Worm (Caenorhabditis elegans) whole organism, young adult: ENCODE measurements around the gene grl-17.

Source experiments
- B0019.2 ChIP-seq: fragments of 200-800 bp; sonication (Bioruptor generic); conservative IDR thresholded peaks from 2 replicates; pipeline ENCODE4 v1.3.6; 2022; ENCODE audit warnings: missing genetic modification reagents, missing genetic modification characterization, missing compliant biosample characterization
- F22D6.2 ChIP-seq: sonication (generic microtip); optimal IDR thresholded peaks from 2 replicates; lab custom pipeline; 2016; ENCODE audit warnings: mild to moderate bottlenecking, missing genetic modification characterization, missing compliant biosample characterization
- K12H6.12 ChIP-seq: fragments of 200-800 bp; sonication (Bioruptor generic); optimal IDR thresholded peaks from 2 replicates; lab custom pipeline; 2018; ENCODE audit warnings: mild to moderate bottlenecking, missing genetic modification characterization, missing compliant biosample characterization
- T26A5.8 ChIP-seq: sonication (generic microtip); optimal IDR thresholded peaks from 2 replicates; lab custom pipeline; 2016; ENCODE audit warnings: missing genetic modification characterization, missing compliant biosample characterization
- Y67H2A.10 ChIP-seq: fragments of 200-800 bp; sonication (Bioruptor generic); conservative IDR thresholded peaks from 2 replicates; pipeline ENCODE4 v1.3.6; 2022; ENCODE audit warnings: missing genetic modification reagents, missing genetic modification characterization, missing compliant biosample characterization
- ama-1 ChIP-seq, 3 experiments: fragments of 150-350 bp in 1 of 3; sonication (generic microtip) in 2 of 3; optimal IDR thresholded peaks; 2 replicates each; lab custom pipeline; 2014 to 2018; ENCODE audit warnings: missing biosample characterization in 2 of 3, missing genetic modification characterization in 2 of 3, missing genetic modification reagents in 2 of 3
- cebp-2 ChIP-seq: fragments of 200-800 bp; sonication (Bioruptor generic); IDR thresholded peaks from 2 replicates; pipeline ENCODE4 v1.3.6; 2022; ENCODE audit warnings: missing genetic modification characterization, missing compliant biosample characterization
- ceh-58 ChIP-seq: fragments of 200-800 bp; sonication (Bioruptor generic); IDR thresholded peaks from 2 replicates; pipeline ENCODE4 v1.3.6; 2022; ENCODE audit warnings: missing genetic modification characterization, missing compliant biosample characterization
- dpl-1 ChIP-seq: fragments of 150-350 bp; optimal IDR thresholded peaks from 2 replicates; lab custom pipeline; 2014; ENCODE audit warnings: missing biosample characterization, missing genetic modification reagents, missing genetic modification characterization
- ekl-4 ChIP-seq: fragments of 200-800 bp; sonication (Bioruptor generic); IDR thresholded peaks from 2 replicates; pipeline ENCODE4 v1.3.6; 2022; ENCODE audit warnings: missing genetic modification reagents, missing genetic modification characterization, missing compliant biosample characterization
- hsf-1 ChIP-seq: fragments of 200-800 bp; sonication (Bioruptor generic); IDR thresholded peaks from 2 replicates; pipeline ENCODE4 v1.3.6; 2022; ENCODE audit warnings: missing genetic modification reagents, missing genetic modification characterization, missing compliant biosample characterization
- let-526 ChIP-seq: fragments of 200-800 bp; sonication (Bioruptor generic); IDR thresholded peaks from 2 replicates; pipeline ENCODE4 v1.3.6; 2022; ENCODE audit warnings: missing genetic modification reagents, missing genetic modification characterization, missing compliant biosample characterization
- lsl-1 ChIP-seq: fragments of 200-800 bp; sonication (Bioruptor generic); optimal IDR thresholded peaks from 2 replicates; lab custom pipeline; 2018; ENCODE audit warnings: mild to moderate bottlenecking, missing genetic modification characterization, moderate library complexity, missing compliant biosample characterization
- mes-4 ChIP-seq: sonication (generic microtip); optimal IDR thresholded peaks from 2 replicates; lab custom pipeline; 2016; ENCODE audit warnings: missing genotype, missing genetic modification characterization, missing compliant biosample characterization
- nhr-80 ChIP-seq: sonication (generic microtip); optimal IDR thresholded peaks from 2 replicates; lab custom pipeline; 2016; ENCODE audit warnings: missing genetic modification characterization, missing compliant biosample characterization
- snpc-1.3 ChIP-seq: sonication (generic microtip); optimal IDR thresholded peaks from 2 replicates; lab custom pipeline; 2017; ENCODE audit warnings: missing genetic modification characterization, mild to moderate bottlenecking, missing compliant biosample characterization, antibody characterized with exemption, moderate library complexity, missing genotype, missing genetic modification reagents; ENCODE audit not compliant: insufficient read depth
- ztf-18 ChIP-seq: sonication (generic microtip); optimal IDR thresholded peaks from 2 replicates; lab custom pipeline; 2016; ENCODE audit warnings: missing genotype, mild to moderate bottlenecking, missing genetic modification characterization, missing compliant biosample characterization
- ztf-26 ChIP-seq: sonication (generic microtip); optimal IDR thresholded peaks from 2 replicates; lab custom pipeline; 2017; ENCODE audit warnings: missing genetic modification characterization, missing compliant biosample characterization
- ztf-28 ChIP-seq: fragments of 200-800 bp; sonication (Bioruptor generic); IDR thresholded peaks from 2 replicates; pipeline ENCODE4 v1.3.6; 2022; ENCODE audit warnings: missing genetic modification reagents, missing genetic modification characterization, missing compliant biosample characterization

Gene grl-17

DNA sequence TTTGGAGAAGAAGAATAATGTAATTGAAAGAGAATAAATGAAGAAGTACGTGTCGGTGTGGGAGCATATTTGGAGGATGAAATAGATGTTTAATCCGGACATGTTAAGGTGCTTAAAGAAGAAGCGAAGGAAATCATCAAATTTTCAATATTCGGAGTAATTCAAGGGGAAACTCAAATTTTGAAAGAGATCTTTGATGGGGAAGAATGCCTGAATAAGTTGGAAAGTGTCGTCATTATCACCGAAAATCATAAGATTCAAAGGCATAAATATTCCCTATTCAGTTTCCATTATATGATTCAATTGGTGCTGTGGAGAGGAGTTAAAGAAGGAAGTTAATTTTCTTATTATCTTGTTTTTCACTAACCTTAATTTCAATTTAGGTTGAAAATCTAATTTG lies 48.6 kb downstream of the grl-17 start, which contains the start of gene semi-1:
Gene semi-1 (minus strand): TSS at position 101 of the 400 bp plus-strand sequence.
- no peak for TF ChIP-seq ztf-18 (tag; lab: Kevin White, UChicago)
- no peak for TF ChIP-seq cebp-2 (GFP tag; lab: Robert Waterston, UW)
- TF ChIP-seq K12H6.12, result no peak
- TF ChIP-seq B0019.2, result no peak
- no peak for TF ChIP-seq nhr-80 (tag; lab: Kevin White, UChicago)
- TF ChIP-seq Y67H2A.10 (GFP tag; lab: Robert Waterston, UW), result no peak
- TF ChIP-seq ekl-4 (GFP tag; lab: Robert Waterston, UW), result no peak
- no peak for TF ChIP-seq ztf-26 (tag; lab: Kevin White, UChicago)
- no peak for TF ChIP-seq let-526 (GFP tag; lab: Robert Waterston, UW)
- TF ChIP-seq ztf-28 (GFP tag; lab: Robert Waterston, UW), result no peak
- no peak for TF ChIP-seq T26A5.8 (tag; lab: Kevin White, UChicago)
- no peak for TF ChIP-seq ama-1 (optimal IDR thresholded peaks at IDR 0.05; lab: Kevin White, UChicago)
- TF ChIP-seq ama-1 (GFP tag; optimal IDR thresholded peaks at IDR 0.05; lab: Kevin White, UChicago), result no peak
- no peak for TF ChIP-seq dpl-1
- no peak for TF ChIP-seq lsl-1 (GFP tag; lab: Kevin White, UChicago)
- no peak for TF ChIP-seq hsf-1
- no peak for TF ChIP-seq ceh-58
- TF ChIP-seq, all 124 proteins: peak for 0

DNA sequence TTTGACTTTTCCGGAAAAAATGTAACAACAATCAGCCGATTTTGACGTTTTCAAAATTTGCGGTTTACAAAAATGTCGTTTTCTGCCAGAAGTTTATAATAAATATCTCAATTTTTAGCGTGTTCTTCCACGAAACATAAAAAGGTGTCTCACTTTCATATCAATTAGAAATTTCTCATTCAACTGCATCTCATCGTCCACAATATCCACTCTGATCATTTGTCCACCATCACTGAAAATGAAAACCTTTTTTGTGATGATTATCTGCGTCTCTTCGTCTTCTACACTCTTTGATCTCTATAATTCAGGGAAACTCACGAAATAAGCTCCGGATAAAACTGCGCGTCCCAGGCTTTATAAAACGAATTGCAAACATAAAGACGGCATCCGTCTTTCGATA lies 51.2 kb downstream of the grl-17 start:
- TF ChIP-seq snpc-1.3 (tag; lab: Kevin White, UChicago) (no peak), mes-4 (tag; lab: Kevin White, UChicago) (no peak), F22D6.2 (tag; lab: Kevin White, UChicago) (no peak)
